Fruit fly (Drosophila melanogaster) whole organism, wandering third instar larva: ENCODE data around the gene CG6290.

ENCODE experiments used
- Abd-B ChIP-seq: fragments of >200 bp; optimal IDR thresholded peaks from 2 replicates; lab custom pipeline; 2017; ENCODE audit warnings: missing biosample characterization, missing genetic modification characterization
- Dfd ChIP-seq: fragments of >200 bp; optimal IDR thresholded peaks from 2 replicates; lab custom pipeline; 2017; ENCODE audit warnings: missing biosample characterization, missing genetic modification characterization
- br ChIP-seq: fragments of 200-800 bp; sonication (Bioruptor generic); optimal IDR thresholded peaks from 2 replicates; lab custom pipeline; 2016; ENCODE audit warnings: missing biosample characterization, missing genetic modification characterization
- lola ChIP-seq: fragments of >200 bp; optimal IDR thresholded peaks from 2 replicates; lab custom pipeline; 2017; ENCODE audit warnings: missing biosample characterization, missing genetic modification characterization
- pan ChIP-seq: fragments of >200 bp; optimal IDR thresholded peaks from 2 replicates; lab custom pipeline; 2017
- psq ChIP-seq: fragments of 200-800 bp; sonication (Bioruptor generic); optimal IDR thresholded peaks from 3 replicates; lab custom pipeline; 2017; ENCODE audit warnings: missing biosample characterization, mild to moderate bottlenecking, missing genetic modification characterization, moderate library complexity

DNA sequence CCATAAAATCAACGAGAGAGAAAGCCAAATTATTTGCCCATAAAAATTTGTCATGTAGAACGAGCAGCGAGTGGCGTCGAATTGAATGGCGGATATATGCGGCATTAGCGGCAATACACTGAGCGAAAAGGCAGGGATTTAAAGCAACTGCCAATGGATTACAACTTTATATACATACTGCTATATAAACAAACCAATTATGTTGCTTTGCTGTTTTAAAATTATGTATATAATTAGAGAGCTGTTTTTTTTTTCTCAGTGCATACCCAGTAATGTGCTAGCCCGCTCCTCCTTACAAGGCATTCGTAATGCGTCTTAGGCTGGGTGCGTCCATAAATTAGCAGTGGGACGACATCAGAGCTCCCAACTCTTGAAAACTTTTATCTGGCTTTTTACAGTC is 30.6 kb downstream of the CG6290 start:
- TF ChIP-seq psq (GFP tag; lab: Kevin White, UChicago), result no peak
- no peak for TF ChIP-seq Dfd
- TF ChIP-seq pan (lab: Kevin White, UChicago), result no peak
- no peak for TF ChIP-seq br (GFP tag; lab: Kevin White, UChicago)
- TF ChIP-seq Abd-B, result no peak
- TF ChIP-seq lola (GFP tag; lab: Kevin White, UChicago), result no peak
